Worm (Caenorhabditis elegans) whole organism, young adult: ENCODE data around the gene Y53F4B.10.

Experiments
- B0261.1 ChIP-seq: sonication (generic microtip); optimal IDR thresholded peaks from 2 replicates; lab custom pipeline; 2016; ENCODE audit warnings: mild to moderate bottlenecking, missing genetic modification characterization, moderate library complexity, missing compliant biosample characterization
- C06A6.2 ChIP-seq: fragments of 200-800 bp; sonication (Bioruptor generic); conservative IDR thresholded peaks from 2 replicates; pipeline ENCODE4 v1.3.6; 2022; ENCODE audit warnings: missing genetic modification characterization, missing compliant biosample characterization
- C17E4.6 ChIP-seq: fragments of 200-800 bp; sonication (Bioruptor generic); IDR thresholded peaks from 2 replicates; pipeline ENCODE4 v1.3.6; 2022; ENCODE audit warnings: missing genetic modification reagents, missing genetic modification characterization, missing compliant biosample characterization
- F10E7.11 ChIP-seq: sonication (generic microtip); optimal IDR thresholded peaks from 2 replicates; lab custom pipeline; 2017; ENCODE audit warnings: mild to moderate bottlenecking, missing genetic modification characterization, moderate library complexity, missing compliant biosample characterization
- F23B12.7 ChIP-seq: sonication (generic microtip); optimal IDR thresholded peaks from 2 replicates; lab custom pipeline; 2017; ENCODE audit warnings: missing genetic modification characterization, mild to moderate bottlenecking, missing compliant biosample characterization, antibody characterized with exemption, moderate library complexity; ENCODE audit not compliant: insufficient read depth
- F33H1.4 ChIP-seq: fragments of 200-800 bp; sonication (Bioruptor generic); IDR thresholded peaks from 2 replicates; pipeline ENCODE4 v1.3.6; 2022; ENCODE audit warnings: missing genetic modification reagents, missing genetic modification characterization, missing compliant biosample characterization
- F37B4.10 ChIP-seq: fragments of 200-800 bp; sonication (Bioruptor generic); IDR thresholded peaks from 2 replicates; pipeline ENCODE4 v1.3.6; 2022; ENCODE audit warnings: missing genetic modification characterization, missing compliant biosample characterization
- F39B2.1 ChIP-seq: fragments of 200-800 bp; sonication (Bioruptor generic); IDR thresholded peaks from 2 replicates; pipeline ENCODE4 v1.3.6; 2022; ENCODE audit warnings: missing genetic modification reagents, missing genetic modification characterization, missing compliant biosample characterization
- F57C9.4 ChIP-seq: sonication (generic microtip); optimal IDR thresholded peaks from 2 replicates; lab custom pipeline; 2017; ENCODE audit warnings: mild to moderate bottlenecking, missing genetic modification characterization, missing compliant biosample characterization
- T26A5.8 ChIP-seq: sonication (generic microtip); optimal IDR thresholded peaks from 2 replicates; lab custom pipeline; 2016; ENCODE audit warnings: missing genetic modification characterization, missing compliant biosample characterization
- ZK185.1 ChIP-seq: sonication (generic microtip); optimal IDR thresholded peaks from 2 replicates; lab custom pipeline; 2016; ENCODE audit warnings: mild to moderate bottlenecking, missing genetic modification characterization, missing compliant biosample characterization; ENCODE audit not compliant: poor library complexity, severe bottlenecking
- aptf-2 ChIP-seq: fragments of 200-800 bp; sonication (Bioruptor generic); conservative IDR thresholded peaks from 2 replicates; pipeline ENCODE4 v1.3.6; 2022; ENCODE audit warnings: missing genetic modification reagents, missing genetic modification characterization, missing compliant biosample characterization
- aptf-3 ChIP-seq: fragments of 200-800 bp; sonication (Bioruptor generic); IDR thresholded peaks from 2 replicates; pipeline ENCODE4 v1.3.6; 2022; ENCODE audit warnings: missing genetic modification characterization, missing compliant biosample characterization
- attf-5 ChIP-seq: fragments of 200-800 bp; sonication (Bioruptor generic); optimal IDR thresholded peaks from 2 replicates; lab custom pipeline; 2018; ENCODE audit warnings: mild to moderate bottlenecking, missing genetic modification characterization, missing compliant biosample characterization
- attf-6 ChIP-seq: fragments of 200-800 bp; sonication (Bioruptor generic); IDR thresholded peaks from 2 replicates; pipeline ENCODE4 v1.3.6; 2022; ENCODE audit warnings: missing genetic modification reagents, missing genetic modification characterization, missing compliant biosample characterization
- bed-2 ChIP-seq: fragments of 200-800 bp; sonication (Bioruptor generic); IDR thresholded peaks from 2 replicates; pipeline ENCODE4 v1.3.6; 2022; ENCODE audit warnings: missing genetic modification reagents, missing genetic modification characterization, missing compliant biosample characterization
- fkh-3 ChIP-seq: sonication (generic microtip); optimal IDR thresholded peaks from 2 replicates; lab custom pipeline; 2016; ENCODE audit warnings: mild to moderate bottlenecking, missing genetic modification characterization, missing compliant biosample characterization
- let-607 ChIP-seq, 2 experiments: fragments of 200-800 bp in 1 of 2; sonication (Bioruptor generic) in 1 of 2; sonication (generic microtip) in 1 of 2; optimal IDR thresholded peaks; 2 replicates each; lab custom pipeline; 2016 to 2018; ENCODE audit warnings: mild to moderate bottlenecking in 2 of 2, missing compliant biosample characterization in 2 of 2, missing genetic modification characterization in 2 of 2, moderate library complexity in 2 of 2, missing genotype in 1 of 2
- lsl-1 ChIP-seq: fragments of 200-800 bp; sonication (Bioruptor generic); optimal IDR thresholded peaks from 2 replicates; lab custom pipeline; 2018; ENCODE audit warnings: mild to moderate bottlenecking, missing genetic modification characterization, moderate library complexity, missing compliant biosample characterization
- madf-10 ChIP-seq: sonication (generic microtip); optimal IDR thresholded peaks from 2 replicates; lab custom pipeline; 2016; ENCODE audit warnings: mild to moderate bottlenecking, missing genetic modification characterization, missing compliant biosample characterization
- madf-8 ChIP-seq: fragments of 200-800 bp; sonication (Bioruptor generic); conservative IDR thresholded peaks from 2 replicates; pipeline ENCODE4 v1.3.6; 2022; ENCODE audit warnings: missing genetic modification reagents, missing genetic modification characterization, missing compliant biosample characterization
- mxl-1 ChIP-seq: sonication (generic microtip); optimal IDR thresholded peaks from 2 replicates; lab custom pipeline; 2016; ENCODE audit warnings: missing genetic modification characterization, missing compliant biosample characterization
- nfya-1 ChIP-seq: sonication (generic microtip); optimal IDR thresholded peaks from 2 replicates; lab custom pipeline; 2017; ENCODE audit warnings: antibody characterized with exemption, missing compliant biosample characterization, missing genetic modification characterization, borderline replicate concordance; ENCODE audit not compliant: insufficient read depth
- nfya-2 ChIP-seq: fragments of 200-800 bp; sonication (Bioruptor generic); IDR thresholded peaks from 2 replicates; pipeline ENCODE4 v1.3.6; 2022; ENCODE audit warnings: missing genetic modification reagents, missing genetic modification characterization, missing compliant biosample characterization
- nhr-179 ChIP-seq: sonication (generic microtip); optimal IDR thresholded peaks from 2 replicates; lab custom pipeline; 2016; ENCODE audit warnings: mild to moderate bottlenecking, missing genetic modification characterization, missing compliant biosample characterization
- nhr-27 ChIP-seq: fragments of 200-800 bp; sonication (Bioruptor generic); optimal IDR thresholded peaks from 2 replicates; lab custom pipeline; 2018; ENCODE audit warnings: mild to moderate bottlenecking, missing genetic modification characterization, moderate library complexity, missing compliant biosample characterization
- nhr-80 ChIP-seq: sonication (generic microtip); optimal IDR thresholded peaks from 2 replicates; lab custom pipeline; 2016; ENCODE audit warnings: missing genetic modification characterization, missing compliant biosample characterization
- pha-4 ChIP-seq: fragments of 150-350 bp; sonication (generic microtip); optimal IDR thresholded peaks from 2 replicates; lab custom pipeline; 2014; ENCODE audit warnings: missing biosample characterization, missing genetic modification reagents, missing genetic modification characterization
- repo-1 ChIP-seq: sonication (generic microtip); optimal IDR thresholded peaks from 2 replicates; lab custom pipeline; 2017; ENCODE audit warnings: mild to moderate bottlenecking, missing genetic modification characterization, missing compliant biosample characterization
- snpc-1.1 ChIP-seq: sonication (generic microtip); optimal IDR thresholded peaks from 2 replicates; lab custom pipeline; 2017; ENCODE audit warnings: missing genetic modification characterization, mild to moderate bottlenecking, missing compliant biosample characterization, antibody characterized with exemption, moderate library complexity, missing genotype, missing genetic modification reagents; ENCODE audit not compliant: insufficient read depth
- snpc-3.4 ChIP-seq: sonication (generic microtip); optimal IDR thresholded peaks from 2 replicates; lab custom pipeline; 2017; ENCODE audit warnings: missing genetic modification characterization, mild to moderate bottlenecking, missing compliant biosample characterization, antibody characterized with exemption, moderate library complexity, missing genotype, missing genetic modification reagents
- tbx-9 ChIP-seq: sonication (generic microtip); optimal IDR thresholded peaks from 2 replicates; lab custom pipeline; 2016; ENCODE audit warnings: borderline replicate concordance, missing genetic modification characterization, inconsistent platforms, missing compliant biosample characterization
- unc-130 ChIP-seq: sonication (generic microtip); optimal IDR thresholded peaks from 2 replicates; lab custom pipeline; 2016; ENCODE audit warnings: missing genetic modification reagents, missing genetic modification characterization, missing compliant biosample characterization
- xnd-1 ChIP-seq: sonication (generic microtip); optimal IDR thresholded peaks from 2 replicates; lab custom pipeline; 2016; ENCODE audit warnings: missing genotype, missing genetic modification reagents, missing genetic modification characterization, missing compliant biosample characterization
- ztf-18 ChIP-seq: sonication (generic microtip); optimal IDR thresholded peaks from 2 replicates; lab custom pipeline; 2016; ENCODE audit warnings: missing genotype, mild to moderate bottlenecking, missing genetic modification characterization, missing compliant biosample characterization
- ztf-22 ChIP-seq: fragments of 200-800 bp; sonication (Bioruptor generic); optimal IDR thresholded peaks from 2 replicates; lab custom pipeline; 2018; ENCODE audit warnings: mild to moderate bottlenecking, missing genetic modification characterization, moderate library complexity, missing compliant biosample characterization
- ztf-26 ChIP-seq: sonication (generic microtip); optimal IDR thresholded peaks from 2 replicates; lab custom pipeline; 2017; ENCODE audit warnings: missing genetic modification characterization, missing compliant biosample characterization

Y53F4B.10 gene

ce11 chrII:14968275-14968674 lies 35.0 kb downstream of the Y53F4B.10 start:
- TF ChIP-seq lsl-1 (GFP tag; lab: Kevin White, UChicago), result peak; percentile 69
- peak; percentile 54 for TF ChIP-seq F33H1.4 (GFP tag; lab: Robert Waterston, UW)
- no peak for TF ChIP-seq B0261.1 (tag; lab: Kevin White, UChicago)
- TF ChIP-seq repo-1 (tag; lab: Kevin White, UChicago), result no peak
- no peak for TF ChIP-seq mxl-1
- TF ChIP-seq nfya-1 (tag; lab: Kevin White, UChicago), result no peak

- TF ChIP-seq T26A5.8 (tag; lab: Kevin White, UChicago), result no peak
- TF ChIP-seq pha-4, result no peak
- TF ChIP-seq attf-5 (GFP tag; lab: Kevin White, UChicago), result no peak
- no peak for TF ChIP-seq ztf-26 (tag; lab: Kevin White, UChicago)
- TF ChIP-seq attf-6, result no peak
- TF ChIP-seq xnd-1 (tag; lab: Kevin White, UChicago), result no peak
- TF ChIP-seq snpc-1.1 (tag; lab: Kevin White, UChicago), result no peak
- no peak for TF ChIP-seq let-607 (tag; optimal IDR thresholded peaks at IDR 0.05; lab: Kevin White, UChicago)
- no peak for TF ChIP-seq bed-2 (GFP tag; lab: Robert Waterston, UW)
- no peak for TF ChIP-seq nfya-2 (GFP tag; lab: Robert Waterston, UW)
- TF ChIP-seq fkh-3 (tag; lab: Kevin White, UChicago), result no peak
- TF ChIP-seq aptf-2, result no peak
These were observed 36.2 kb downstream of the Y53F4B.10 start for ce11 chrII:14967084-14967483.

ce11 chrII:14966420-14966819 lies 36.9 kb downstream of the Y53F4B.10 start:
- TF ChIP-seq aptf-3 (GFP tag; lab: Robert Waterston, UW) (no peak), nfya-2 (GFP tag; lab: Robert Waterston, UW) (no peak), F57C9.4 (no peak), ZK185.1 (no peak), unc-130 (GFP tag; lab: Kevin White, UChicago) (no peak), F23B12.7 (tag; lab: Kevin White, UChicago) (no peak), madf-8 (GFP tag; lab: Robert Waterston, UW) (no peak), F37B4.10 (GFP tag; lab: Robert Waterston, UW) (no peak), mxl-1 (no peak), nhr-179 (no peak), madf-10 (tag; lab: Kevin White, UChicago) (no peak), F10E7.11 (tag; lab: Kevin White, UChicago) (no peak), C06A6.2 (GFP tag; lab: Robert Waterston, UW) (no peak), ztf-18 (tag; lab: Kevin White, UChicago) (no peak), nhr-27 (tag; lab: Kevin White, UChicago) (no peak), tbx-9 (tag; lab: Kevin White, UChicago) (no peak), C17E4.6 (GFP tag; lab: Robert Waterston, UW) (no peak), F39B2.1 (GFP tag; lab: Robert Waterston, UW) (no peak)

ce11 chrII:14964877-14965276 lies 38.4 kb downstream of the Y53F4B.10 start:
- TF ChIP-seq snpc-3.4 (tag; lab: Kevin White, UChicago), result no peak
- TF ChIP-seq nhr-80 (tag; lab: Kevin White, UChicago), result peak; percentile 82
- no peak for TF ChIP-seq ztf-22 (GFP tag; lab: Kevin White, UChicago)
